Fruit fly (Drosophila melanogaster): Measurements from ENCODE around the gene Toll-9.

Toll-9 gene

dm6 chr3L:20410345-20410744 lies 43.8 kb upstream of the Toll-9 start, which contains the start of gene CG13248:
CG13248 (minus strand) TSS chr3L:20410566.
- TF ChIP-seq nom (GFP tag; optimal IDR thresholded peaks at IDR 0.05) (no peak), HLH54F (GFP tag; optimal IDR thresholded peaks at IDR 0.05) (no peak), onecut (GFP tag; IDR thresholded peaks at IDR 0.05) (peak; percentile 95), CG4424 (GFP tag; optimal IDR thresholded peaks at IDR 0.05) (no peak), crp (GFP tag; optimal IDR thresholded peaks at IDR 0.05) (peak in 1 of 2 experiments; percentile 15), MBD-R2 (GFP tag; IDR thresholded peaks at IDR 0.05) (peak; percentile 22; the same call in 1 of the 2 replicates), hbn (GFP tag; IDR thresholded peaks at IDR 0.05; ENCODE audit: partially characterized antibody) (no peak), CG2199 (GFP tag; IDR thresholded peaks at IDR 0.05) (0 out of 3 replicates have a peak, but pooled peaks have one; percentile 4), scrt (GFP tag; optimal IDR thresholded peaks at IDR 0.05) (peak; percentile 63), cas (GFP tag; IDR thresholded peaks at IDR 0.05) (no peak), ATbp (GFP tag; optimal IDR thresholded peaks at IDR 0.05) (no peak), luna (GFP tag; optimal IDR thresholded peaks at IDR 0.05) (no peak)

DNA sequence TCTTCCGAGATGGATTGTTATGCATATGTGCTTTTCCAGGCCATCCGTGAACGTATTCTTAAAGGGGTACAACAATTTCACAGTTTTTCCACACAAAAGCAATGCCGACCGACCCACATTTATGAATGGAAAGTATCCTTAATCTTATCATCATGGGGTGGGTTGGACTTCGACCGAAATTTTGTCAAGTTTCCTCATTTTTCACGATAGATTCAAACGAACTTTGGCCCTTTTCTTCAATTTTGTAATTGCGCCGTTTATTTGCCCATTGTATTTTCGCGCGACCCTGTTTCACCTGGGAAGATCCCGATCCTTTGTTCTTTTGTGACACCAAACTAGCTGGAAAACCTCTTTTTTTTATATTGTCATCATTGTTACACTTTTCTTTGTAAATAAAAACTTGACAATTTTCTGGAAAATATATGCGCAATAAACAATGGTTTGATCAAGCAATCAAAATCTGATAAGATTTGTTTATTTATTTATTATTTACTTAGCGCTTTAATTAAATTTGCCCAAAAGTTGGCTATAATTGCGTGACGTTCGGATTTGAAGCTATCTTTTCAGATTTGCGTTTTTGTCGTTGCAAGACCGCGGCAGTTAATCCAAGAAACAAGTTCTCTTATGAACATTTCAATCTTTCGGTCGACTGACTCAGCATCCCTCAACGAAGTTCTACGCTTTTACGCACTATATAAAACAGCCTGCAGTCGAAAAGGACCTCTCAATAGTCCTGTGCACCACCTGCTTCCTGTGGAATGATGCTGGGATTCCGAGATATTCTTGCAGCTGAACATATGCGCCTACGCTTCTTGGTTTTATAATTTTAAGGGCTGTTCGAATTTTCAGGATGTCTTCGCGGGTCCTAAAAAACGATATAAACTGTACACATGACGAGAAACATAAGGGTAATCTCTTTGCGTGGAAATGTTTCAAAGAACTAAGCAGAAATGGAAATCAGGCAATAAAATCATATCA lies 39.7 kb upstream of the Toll-9 start:
- TF ChIP-seq odd (GFP tag; optimal IDR thresholded peaks at IDR 0.05) (peak; percentile 27), CG17361 (GFP tag; IDR thresholded peaks at IDR 0.05) (no peak), exex (tag; optimal IDR thresholded peaks at IDR 0.05) (peak; percentile 28), sens (GFP tag) (peak; percentile 66), Xbp1 (GFP tag; optimal IDR thresholded peaks at IDR 0.05) (no peak), YL-1 (GFP tag; optimal IDR thresholded peaks at IDR 0.05) (no peak), CG8924 (tag; optimal IDR thresholded peaks at IDR 0.05) (peak; percentile 18), zf30C (GFP tag; optimal IDR thresholded peaks at IDR 0.05) (no peak), run (tag; optimal IDR thresholded peaks at IDR 0.05) (peak; percentile 12), CG6765 (GFP tag; optimal IDR thresholded peaks at IDR 0.05) (peak; percentile 46), lab (GFP tag; optimal IDR thresholded peaks at IDR 0.05) (peak; percentile 50), luna (GFP tag; optimal IDR thresholded peaks at IDR 0.05) (no peak), salm (tag; optimal IDR thresholded peaks at IDR 0.05) (peak; percentile 67), CG12236 (GFP tag; optimal IDR thresholded peaks at IDR 0.05) (no peak), CG7839 (tag; optimal IDR thresholded peaks at IDR 0.05) (no peak), CG10267 (tag; optimal IDR thresholded peaks at IDR 0.05) (no peak), Asciz (GFP tag; optimal IDR thresholded peaks at IDR 0.05) (peak; percentile 57), zfh2 (GFP tag; optimal IDR thresholded peaks at IDR 0.05) (no peak), lola (GFP tag; optimal IDR thresholded peaks at IDR 0.05) (peak in 1 of 3 experiments; percentile 64), twi (tag; optimal IDR thresholded peaks at IDR 0.05) (peak; percentile 65), unpg (GFP tag; optimal IDR thresholded peaks at IDR 0.05) (peak; percentile 45), CG10209 (GFP tag; optimal IDR thresholded peaks at IDR 0.05) (no peak), Hmr (GFP tag; optimal IDR thresholded peaks at IDR 0.05) (peak; percentile 49), E2f2 (GFP tag; IDR thresholded peaks at IDR 0.05) (peak; percentile 26; the same call in 1 of the 2 replicates), Side (GFP tag; optimal IDR thresholded peaks at IDR 0.05) (no peak), tap (tag; optimal IDR thresholded peaks at IDR 0.05) (peak; percentile 20), CG2202 (tag; optimal IDR thresholded peaks at IDR 0.05) (no peak), Nf-YC (tag; optimal IDR thresholded peaks at IDR 0.05) (peak; percentile 21), Vsx1 (GFP tag; optimal IDR thresholded peaks at IDR 0.05) (peak; percentile 72), CG1529 (GFP tag; optimal IDR thresholded peaks at IDR 0.05) (peak; percentile 14), nerfin-2 (GFP tag; IDR thresholded peaks at IDR 0.05; ENCODE audit: partially characterized antibody) (no peak), HmgZ (tag; optimal IDR thresholded peaks at IDR 0.05) (peak; percentile 48), CG11456 (GFP tag; IDR thresholded peaks at IDR 0.05) (no peak), CG11695 (GFP tag; IDR thresholded peaks at IDR 0.05) (0 out of 3 replicates have a peak, but pooled peaks have one; percentile 19), bowl (GFP tag; IDR thresholded peaks at IDR 0.05) (no peak)

All from whole organism, embryonic.